Fruit fly (Drosophila melanogaster) whole organism, adult: ENCODE measurements around the gene Vti1a.
A peak's percentile ranks its signal among the peaks of the same experiment; 100 is the strongest.

Experiments used
- CG11617 ChIP-seq: fragments of 200-800 bp; sonication (Bioruptor generic); optimal IDR thresholded peaks from 2 replicates; lab custom pipeline; 2017; ENCODE audit warnings: mild to moderate bottlenecking, missing biosample characterization, missing genetic modification reagents, missing genetic modification characterization
- CG12768 ChIP-seq: fragments of 200-800 bp; sonication (Bioruptor generic); optimal IDR thresholded peaks from 2 replicates; lab custom pipeline; 2017; ENCODE audit warnings: missing biosample characterization, missing genetic modification characterization, mild to moderate bottlenecking, moderate library complexity, missing genetic modification reagents
- CG14711 ChIP-seq: fragments of 200-800 bp; sonication (Bioruptor generic); optimal IDR thresholded peaks from 2 replicates; lab custom pipeline; 2018; ENCODE audit warnings: missing biosample characterization, mild to moderate bottlenecking, missing genetic modification characterization, moderate library complexity
- CG1620 ChIP-seq: fragments of 200-800 bp; sonication (Bioruptor generic); optimal IDR thresholded peaks from 2 replicates; lab custom pipeline; 2016; ENCODE audit warnings: missing biosample characterization, missing genetic modification characterization
- CG33017 ChIP-seq: fragments of 200-800 bp; sonication (Bioruptor generic); optimal IDR thresholded peaks from 2 replicates; lab custom pipeline; 2018; ENCODE audit warnings: missing biosample characterization, mild to moderate bottlenecking, missing genetic modification characterization, moderate library complexity
- CG5204 ChIP-seq: fragments of 200-800 bp; sonication (Bioruptor generic); optimal IDR thresholded peaks from 2 replicates; lab custom pipeline; 2016; ENCODE audit warnings: missing biosample characterization, missing genetic modification characterization
- CG7045 ChIP-seq: fragments of 200-800 bp; sonication (Bioruptor generic); optimal IDR thresholded peaks from 2 replicates; lab custom pipeline; 2017; ENCODE audit warnings: missing biosample characterization, mild to moderate bottlenecking, missing genetic modification characterization
- CG7101 ChIP-seq: fragments of 200-800 bp; sonication (Bioruptor generic); optimal IDR thresholded peaks from 2 replicates; lab custom pipeline; 2018; ENCODE audit warnings: missing biosample characterization, mild to moderate bottlenecking, missing genetic modification characterization, moderate library complexity
- Clk ChIP-seq: fragments of 200-800 bp; sonication (Bioruptor generic); optimal IDR thresholded peaks from 2 replicates; lab custom pipeline; 2017; ENCODE audit warnings: missing biosample characterization, missing genetic modification characterization
- Crg-1 ChIP-seq: fragments of 200-800 bp; sonication (Bioruptor generic); optimal IDR thresholded peaks from 2 replicates; lab custom pipeline; 2016; ENCODE audit warnings: missing biosample characterization, missing genetic modification characterization
- Hr96 ChIP-seq: fragments of 200-800 bp; sonication (Bioruptor generic); optimal IDR thresholded peaks from 2 replicates; lab custom pipeline; 2016; ENCODE audit warnings: missing biosample characterization, missing genetic modification characterization
- Mnt ChIP-seq: fragments of 200-800 bp; sonication (Bioruptor generic); optimal IDR thresholded peaks from 2 replicates; lab custom pipeline; 2016; ENCODE audit warnings: missing biosample characterization, mild to moderate bottlenecking, missing genetic modification characterization
- bab1 ChIP-seq: fragments of 200-800 bp; sonication (Bioruptor generic); optimal IDR thresholded peaks from 3 replicates; lab custom pipeline; 2019; ENCODE audit warnings: missing biosample characterization, mild to moderate bottlenecking, missing genetic modification characterization, moderate library complexity
- cic ChIP-seq: fragments of 200-800 bp; sonication (Bioruptor generic); optimal IDR thresholded peaks from 2 replicates; lab custom pipeline; 2017; ENCODE audit warnings: missing biosample characterization, mild to moderate bottlenecking, missing genetic modification characterization, moderate library complexity
- cnc ChIP-seq, 2 experiments: fragments of >200 bp; optimal IDR thresholded peaks; 2 replicates each; lab custom pipeline; 2017
- kay ChIP-seq: fragments of 200-800 bp; sonication (Bioruptor generic); peaks from one replicate; lab custom pipeline; 2016; ENCODE audit warnings: missing biosample characterization, missing genetic modification characterization, borderline replicate concordance
- ovo ChIP-seq: fragments of 200-800 bp; sonication (Bioruptor generic); optimal IDR thresholded peaks from 2 replicates; lab custom pipeline; 2016; ENCODE audit warnings: missing biosample characterization, missing genetic modification characterization
- pad ChIP-seq: fragments of 200-800 bp; sonication (Bioruptor generic); optimal IDR thresholded peaks from 3 replicates; lab custom pipeline; 2017; ENCODE audit warnings: missing biosample characterization, missing genetic modification characterization, mild to moderate bottlenecking, moderate library complexity, missing genetic modification reagents
- tj ChIP-seq: fragments of 200-800 bp; sonication (Bioruptor generic); optimal IDR thresholded peaks from 3 replicates; lab custom pipeline; 2017; ENCODE audit warnings: missing biosample characterization, mild to moderate bottlenecking, missing genetic modification characterization, moderate library complexity
- toe ChIP-seq: fragments of 200-800 bp; sonication (Bioruptor generic); optimal IDR thresholded peaks from 2 replicates; lab custom pipeline; 2016; ENCODE audit warnings: missing biosample characterization, missing genetic modification characterization

The Vti1a gene

dm6 chr3L:727874-728273 lies 35.2 kb upstream of the Vti1a start:
- TF ChIP-seq Hr96 (GFP tag; lab: Kevin White, UChicago): no peak

DNA sequence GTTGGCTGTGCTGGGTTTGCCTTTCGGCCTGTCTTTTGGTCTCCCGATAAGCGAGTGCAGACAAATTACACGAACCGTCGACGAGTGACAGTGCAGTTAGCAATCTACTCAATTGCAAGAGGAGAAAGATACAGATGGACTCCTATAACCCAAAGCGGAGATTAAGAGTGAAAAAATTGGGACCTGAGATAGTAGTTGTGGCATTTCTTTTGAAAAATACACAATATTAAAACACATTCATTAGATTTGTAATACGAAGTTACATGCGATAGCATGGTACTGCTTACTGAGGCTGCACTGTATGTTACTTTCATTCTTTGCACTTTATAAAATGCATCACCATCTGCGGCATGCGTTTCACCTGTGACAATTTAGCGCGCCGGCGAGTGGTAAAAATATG lies 34.5 kb upstream of the Vti1a start:
- TF ChIP-seq Hr96 (GFP tag; lab: Kevin White, UChicago) (no peak), pad (GFP tag; lab: Kevin White, UChicago) (no peak)

- no peak for TF ChIP-seq ovo (GFP tag; lab: Kevin White, UChicago)
- TF ChIP-seq CG7045 (GFP tag; lab: Kevin White, UChicago): no peak
- no peak for TF ChIP-seq kay (GFP tag; lab: Kevin White, UChicago)
- no peak for TF ChIP-seq Crg-1 (GFP tag; lab: Kevin White, UChicago)
- no peak for TF ChIP-seq CG12768 (GFP tag; lab: Kevin White, UChicago)
Observed at dm6 chr3L:726486-727180, 33.9 kb upstream of the Vti1a start.

- TF ChIP-seq CG7101 (tag; lab: Kevin White, UChicago) (no peak), kay (GFP tag; lab: Kevin White, UChicago) (no peak), CG1620 (GFP tag; lab: Kevin White, UChicago) (no peak), pad (GFP tag; lab: Kevin White, UChicago) (no peak), CG7045 (GFP tag; lab: Kevin White, UChicago) (no peak)
Observed at dm6 chr3L:725527-726191, 32.9 kb upstream of the Vti1a start.

DNA sequence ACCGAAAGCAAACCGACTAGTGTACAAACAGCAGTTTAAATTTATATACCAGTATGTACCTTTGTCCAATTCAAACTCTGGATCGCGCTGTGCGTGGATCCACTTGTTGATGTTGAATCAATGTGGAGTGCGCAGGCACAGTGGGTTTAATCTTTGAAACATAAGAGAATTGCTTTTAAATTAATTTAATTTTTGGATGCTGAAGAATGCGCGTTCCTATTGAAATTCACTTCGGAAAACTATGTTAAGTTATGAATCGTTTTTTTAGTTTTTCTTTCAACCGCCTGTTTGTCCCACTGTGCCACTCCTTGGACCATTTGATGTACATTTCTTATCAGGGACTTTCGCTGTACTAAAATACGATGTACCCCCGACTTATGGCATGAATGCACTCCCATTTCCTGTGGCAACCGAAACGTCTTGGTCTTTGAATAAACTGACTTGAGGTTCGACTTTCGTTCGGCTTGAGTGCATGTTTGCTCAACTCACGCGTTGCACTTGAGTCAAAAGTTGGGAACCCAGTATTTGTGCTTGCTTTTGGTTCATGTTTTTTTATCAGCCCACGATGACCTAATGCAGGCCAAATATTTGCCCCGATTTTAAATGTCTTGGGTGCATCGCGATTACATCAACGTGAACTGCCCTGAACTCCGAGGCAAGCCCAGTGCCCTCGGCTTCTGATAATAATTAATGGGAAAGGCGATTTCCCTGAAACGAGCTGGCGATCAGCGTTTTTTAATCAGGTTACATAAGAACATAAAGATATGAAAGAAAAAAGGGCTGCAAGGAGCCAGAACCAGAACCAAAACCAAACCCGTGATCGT lies 32.0 kb upstream of the Vti1a start:
- TF ChIP-seq CG33017 (tag; lab: Kevin White, UChicago) (no peak), tj (GFP tag; lab: Kevin White, UChicago) (no peak), CG5204 (no peak), cnc (optimal IDR thresholded peaks at IDR 0.05; lab: Kevin White, UChicago) (no peak), pad (GFP tag; lab: Kevin White, UChicago) (no peak), CG11617 (peak; percentile 12), cic (no peak), CG7045 (GFP tag; lab: Kevin White, UChicago) (no peak), ovo (GFP tag; lab: Kevin White, UChicago) (no peak), CG12768 (GFP tag; lab: Kevin White, UChicago) (no peak), Clk (GFP tag; lab: Kevin White, UChicago) (no peak), Mnt (GFP tag; lab: Kevin White, UChicago) (no peak), bab1 (GFP tag; lab: Kevin White, UChicago) (peak; percentile 38), CG14711 (tag; lab: Kevin White, UChicago) (peak; percentile 42), CG7101 (tag; lab: Kevin White, UChicago) (peak; percentile 61), Crg-1 (GFP tag; lab: Kevin White, UChicago) (no peak), toe (GFP tag; lab: Kevin White, UChicago) (no peak), kay (GFP tag; lab: Kevin White, UChicago) (no peak), CG1620 (GFP tag; lab: Kevin White, UChicago) (no peak), Hr96 (GFP tag; lab: Kevin White, UChicago) (peak; percentile 16)

DNA sequence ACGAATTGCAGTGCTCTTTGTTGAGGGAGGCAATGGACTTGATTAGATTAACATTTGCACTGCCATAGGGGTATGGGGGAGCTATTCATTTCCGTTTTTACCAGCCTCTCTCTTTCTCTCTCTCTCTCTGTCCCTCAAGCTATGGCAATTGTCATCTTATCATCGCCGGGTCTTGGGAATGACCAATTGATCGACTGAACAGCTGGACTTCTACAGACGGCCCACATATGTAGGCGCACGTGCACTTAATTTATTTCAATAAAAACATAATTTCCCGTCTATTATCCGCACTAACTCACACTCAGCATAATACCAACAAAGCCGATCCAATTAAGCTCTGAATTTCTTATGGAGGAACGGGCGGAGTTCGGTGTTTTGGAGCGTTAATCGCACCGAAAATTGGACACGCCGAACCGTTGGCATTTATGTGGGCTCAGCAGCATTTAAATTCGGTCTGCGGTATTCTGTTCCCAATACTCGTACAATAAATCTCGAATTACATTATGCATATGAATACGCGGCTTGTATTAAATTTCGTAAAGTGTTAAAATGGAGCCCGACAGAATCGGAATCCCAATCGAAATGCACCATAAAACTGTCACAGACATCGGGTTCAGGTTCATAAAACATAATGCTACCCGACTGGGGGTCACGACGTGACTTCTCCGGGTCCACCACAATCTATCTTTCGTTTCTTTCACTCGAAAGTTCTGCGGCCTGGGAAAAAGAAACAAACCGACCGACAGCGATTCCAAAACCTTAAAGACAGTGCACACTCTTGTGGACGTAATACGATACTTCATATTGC lies 31.1 kb upstream of the Vti1a start:
- no peak for TF ChIP-seq CG5204
- peak; percentile 94 for TF ChIP-seq tj (GFP tag; lab: Kevin White, UChicago)

DNA sequence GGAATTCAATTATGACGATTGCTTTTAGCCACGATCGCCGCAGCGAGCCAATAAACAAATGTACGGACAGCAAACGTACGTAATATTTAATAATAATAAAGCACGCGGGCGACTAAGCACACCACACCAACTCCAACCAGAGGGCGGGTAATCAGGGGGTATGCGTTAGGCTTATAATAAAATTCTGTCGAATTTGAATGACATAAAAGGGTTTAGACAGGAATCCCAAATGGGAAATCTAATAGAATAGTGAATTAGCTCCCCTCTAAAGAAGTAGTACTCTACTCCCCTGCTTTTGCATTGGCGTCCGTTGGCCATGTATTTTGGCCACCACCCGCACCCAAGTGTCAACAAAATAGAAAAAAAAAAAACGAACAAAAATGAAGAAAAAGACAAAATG lies 29.7 kb upstream of the Vti1a start:
- TF ChIP-seq tj (GFP tag; lab: Kevin White, UChicago) (no peak), bab1 (GFP tag; lab: Kevin White, UChicago) (no peak), CG14711 (tag; lab: Kevin White, UChicago) (no peak), toe (GFP tag; lab: Kevin White, UChicago) (no peak), Crg-1 (GFP tag; lab: Kevin White, UChicago) (no peak), Clk (GFP tag; lab: Kevin White, UChicago) (no peak), kay (GFP tag; lab: Kevin White, UChicago) (no peak), cic (no peak), CG12768 (GFP tag; lab: Kevin White, UChicago) (no peak), CG7045 (GFP tag; lab: Kevin White, UChicago) (no peak), Mnt (GFP tag; lab: Kevin White, UChicago) (no peak), pad (GFP tag; lab: Kevin White, UChicago) (no peak), CG7101 (tag; lab: Kevin White, UChicago) (no peak), Hr96 (GFP tag; lab: Kevin White, UChicago) (no peak), CG1620 (GFP tag; lab: Kevin White, UChicago) (no peak)
